Worm (Caenorhabditis elegans): Measurements from ENCODE around the gene zipt-17.

DNA sequence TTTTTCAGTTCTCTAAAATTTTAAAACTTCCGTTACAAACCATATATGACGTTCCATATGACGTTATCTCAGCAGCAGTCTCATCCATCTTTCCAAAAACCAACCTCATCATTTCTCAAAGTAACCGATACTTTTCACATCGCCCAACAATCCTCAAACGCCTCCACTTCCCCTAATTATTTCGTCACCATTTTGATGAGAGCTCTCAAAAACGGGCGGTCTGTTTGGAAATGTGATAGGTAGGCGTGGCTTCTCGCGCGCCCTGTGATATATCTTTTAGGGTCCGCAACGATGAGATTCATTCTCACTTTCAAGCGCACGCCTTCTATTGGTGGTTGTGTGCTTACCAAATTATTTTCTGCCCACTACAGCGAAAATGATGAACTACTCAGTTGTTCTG, 1.1 kb upstream of the zipt-17 start, which contains the start of gene trh-1:
- TF ChIP-seq fkh-10 (GFP tag; optimal IDR thresholded peaks at IDR 0.05) (no peak), nhr-237 (tag; optimal IDR thresholded peaks at IDR 0.05) (no peak), F26F4.8 (GFP tag; conservative IDR thresholded peaks at IDR 0.05) (no peak), lin-38 (GFP tag; IDR thresholded peaks at IDR 0.05) (no peak), zfp-3 (GFP tag; conservative IDR thresholded peaks at IDR 0.05) (no peak), attf-4 (tag; optimal IDR thresholded peaks at IDR 0.05) (no peak), dmd-6 (GFP tag; IDR thresholded peaks at IDR 0.05) (no peak), jun-1 (tag; optimal IDR thresholded peaks at IDR 0.05) (no peak), nhr-11 (tag; optimal IDR thresholded peaks at IDR 0.05) (no peak), sdz-12 (GFP tag; optimal IDR thresholded peaks at IDR 0.05) (no peak), nhr-28 (tag; optimal IDR thresholded peaks at IDR 0.05) (no peak), tra-1 (GFP tag; IDR thresholded peaks at IDR 0.05) (no peak), aly-2 (tag; optimal IDR thresholded peaks at IDR 0.05) (no peak), unc-62 (GFP tag; optimal IDR thresholded peaks at IDR 0.05 in 1 of 2) (no peak), unc-62 (tag; optimal IDR thresholded peaks at IDR 0.05) (no peak)

Data from whole organism, L4 larva.